Worm (Caenorhabditis elegans) whole organism, early embryonic: ENCODE results near the gene C14A6.5.

Source experiments
- B0310.2 ChIP-seq: sonication (generic microtip); optimal IDR thresholded peaks from 2 replicates; lab custom pipeline; 2016; ENCODE audit warnings: mild to moderate bottlenecking, missing genetic modification characterization, missing compliant biosample characterization
- F13C5.2 ChIP-seq: sonication (generic microtip); optimal IDR thresholded peaks from 2 replicates; lab custom pipeline; 2017; ENCODE audit warnings: mild to moderate bottlenecking, missing genetic modification characterization, inconsistent platforms, missing compliant biosample characterization
- aly-1 ChIP-seq: sonication (generic microtip); optimal IDR thresholded peaks from 2 replicates; lab custom pipeline; 2016; ENCODE audit warnings: missing genetic modification characterization, missing compliant biosample characterization
- ama-1 ChIP-seq: fragments of 150-350 bp; optimal IDR thresholded peaks from 2 replicates; lab custom pipeline; 2014
- ceh-13 ChIP-seq: fragments of 200-800 bp; sonication (Bioruptor generic); optimal IDR thresholded peaks from 2 replicates; lab custom pipeline; 2018; ENCODE audit warnings: mild to moderate bottlenecking, missing genetic modification characterization, missing compliant biosample characterization
- ceh-36 ChIP-seq: sonication (generic microtip); optimal IDR thresholded peaks from 2 replicates; lab custom pipeline; 2016; ENCODE audit warnings: missing genetic modification characterization, inconsistent platforms, missing compliant biosample characterization
- ets-7 ChIP-seq: sonication (generic microtip); optimal IDR thresholded peaks from 2 replicates; lab custom pipeline; 2016; ENCODE audit warnings: missing genotype, missing genetic modification characterization, missing compliant biosample characterization
- flt-1 ChIP-seq: fragments of 200-800 bp; sonication (Bioruptor generic); IDR thresholded peaks from 2 replicates; pipeline ENCODE4 v1.3.6; 2022; ENCODE audit warnings: missing genetic modification characterization, missing compliant biosample characterization
- hmbx-1 ChIP-seq: sonication (generic microtip); optimal IDR thresholded peaks from 2 replicates; lab custom pipeline; 2016; ENCODE audit warnings: mild to moderate bottlenecking, missing genetic modification characterization, missing compliant biosample characterization
- hmg-4 ChIP-seq: fragments of 200-800 bp; sonication (Bioruptor generic); optimal IDR thresholded peaks from 2 replicates; lab custom pipeline; 2018; ENCODE audit warnings: mild to moderate bottlenecking, missing genetic modification characterization, missing compliant biosample characterization
- hnd-1 ChIP-seq: sonication (generic microtip); optimal IDR thresholded peaks from 2 replicates; lab custom pipeline; 2016; ENCODE audit warnings: missing genetic modification characterization, missing compliant biosample characterization
- pes-1 ChIP-seq: fragments of 200-800 bp; sonication (Bioruptor generic); IDR thresholded peaks from 2 replicates; pipeline ENCODE4 v1.3.6; 2022; ENCODE audit warnings: missing genetic modification reagents, missing genetic modification characterization, missing compliant biosample characterization
- scrt-1 ChIP-seq: fragments of 200-800 bp; sonication (Bioruptor generic); IDR thresholded peaks from 2 replicates; pipeline ENCODE4 v1.3.6; 2022; ENCODE audit warnings: missing genetic modification characterization, missing compliant biosample characterization
- sea-1 ChIP-seq: fragments of 200-800 bp; sonication (Bioruptor generic); conservative IDR thresholded peaks from 2 replicates; pipeline ENCODE4 v1.3.6; 2022; ENCODE audit warnings: missing genetic modification characterization, missing compliant biosample characterization
- tbx-11 ChIP-seq: fragments of 200-800 bp; sonication (Bioruptor generic); IDR thresholded peaks from 2 replicates; pipeline ENCODE4 v1.3.6; 2022; ENCODE audit warnings: missing genetic modification characterization, missing compliant biosample characterization
- tbx-37 ChIP-seq: fragments of 200-800 bp; sonication (Bioruptor generic); conservative IDR thresholded peaks from 2 replicates; pipeline ENCODE4 v1.3.6; 2022; ENCODE audit warnings: missing genetic modification reagents, missing genetic modification characterization, missing compliant biosample characterization
- tra-4 ChIP-seq: sonication (generic microtip); optimal IDR thresholded peaks from 2 replicates; lab custom pipeline; 2017; ENCODE audit warnings: missing genetic modification characterization, missing compliant biosample characterization

Gene C14A6.5

DNA sequence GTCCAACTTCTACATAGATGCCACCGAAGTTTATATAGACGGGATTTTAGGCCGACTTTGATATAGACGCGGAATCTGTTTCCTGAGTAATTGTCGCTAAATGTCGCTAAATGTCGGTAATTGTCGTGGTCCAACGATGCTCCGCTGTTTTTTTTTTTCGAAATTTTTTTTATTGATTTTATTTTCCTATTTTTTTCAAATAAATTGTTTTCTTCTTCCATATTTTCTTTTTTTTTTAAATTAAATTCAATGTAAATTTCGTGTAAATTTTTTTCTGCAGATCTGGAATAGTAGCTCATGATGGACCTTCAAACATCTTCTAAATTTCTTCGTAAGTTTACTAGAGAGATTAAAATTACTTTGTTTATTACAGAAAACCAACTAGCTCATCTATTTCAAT, 20.3 kb upstream of the C14A6.5 start, which contains the start of gene C31G12.3:
C31G12.3 (plus strand) TSS at position 301 of the 400 bp plus-strand sequence.
- TF ChIP-seq B0310.2: no peak
- TF ChIP-seq hnd-1: no peak
- TF ChIP-seq sea-1 (GFP tag; lab: Robert Waterston, UW): no peak
- no peak for TF ChIP-seq tbx-11
- no peak for TF ChIP-seq tra-4

DNA sequence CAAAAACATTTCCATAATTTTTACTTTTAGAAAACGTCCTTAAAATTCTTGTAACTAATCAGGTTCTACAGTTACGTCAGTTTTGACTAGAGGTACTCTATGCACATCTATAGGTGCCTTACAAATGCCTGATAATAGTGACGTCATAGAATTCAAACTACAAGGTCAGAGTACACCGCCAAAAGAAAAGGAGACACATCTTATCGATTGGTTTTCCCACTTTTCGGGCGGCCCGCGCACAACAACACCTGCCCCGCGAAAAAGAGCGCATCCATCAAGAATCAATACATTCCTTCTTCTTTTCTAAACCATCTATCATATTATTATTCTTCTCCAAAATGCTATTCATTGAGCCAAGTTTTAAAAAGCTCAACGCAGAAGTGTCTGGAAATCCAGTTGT, 15.0 kb upstream of the C14A6.5 start, which contains the start of gene C31G12.1:
C31G12.1 (plus strand) TSS at position 301 of the 400 bp plus-strand sequence.
- no peak for TF ChIP-seq tbx-37 (GFP tag; lab: Robert Waterston, UW)
- no peak for TF ChIP-seq tbx-11
- TF ChIP-seq scrt-1: no peak
- no peak for TF ChIP-seq ets-7 (tag; lab: Kevin White, UChicago)
- TF ChIP-seq F13C5.2 (tag; lab: Kevin White, UChicago): no peak
- no peak for TF ChIP-seq aly-1 (tag; lab: Kevin White, UChicago)
- TF ChIP-seq sea-1 (GFP tag; lab: Robert Waterston, UW): no peak
- no peak for TF ChIP-seq flt-1 (GFP tag; lab: Robert Waterston, UW)

DNA sequence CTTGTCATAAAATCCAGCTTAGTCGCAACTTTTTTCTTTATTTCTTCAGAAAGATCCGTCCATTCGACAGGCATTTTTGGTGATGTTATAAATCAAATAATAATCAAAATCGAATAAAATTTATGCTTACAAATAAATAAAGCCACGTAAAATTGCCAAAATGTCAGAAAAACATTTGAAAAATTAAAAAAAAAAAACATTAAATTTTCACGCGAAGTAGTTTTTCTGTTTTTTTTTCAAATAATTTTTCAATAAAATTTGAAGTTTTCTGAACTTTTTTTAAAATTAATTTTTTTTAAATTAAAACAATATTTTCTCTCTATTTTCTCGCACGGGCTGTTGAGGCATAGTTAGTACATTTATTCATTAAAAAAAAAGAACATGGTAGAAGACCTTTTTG, 14.0 kb upstream of the C14A6.5 start, which contains the start of gene C31G12.4:
C31G12.4 (minus strand) TSS at position 101 of the 400 bp plus-strand sequence.
- TF ChIP-seq F13C5.2 (tag; lab: Kevin White, UChicago) (no peak), scrt-1 (no peak), tbx-11 (no peak), flt-1 (GFP tag; lab: Robert Waterston, UW) (no peak), ceh-36 (tag; lab: Kevin White, UChicago) (no peak), ama-1 (lab: Kevin White, UChicago) (no peak)

DNA sequence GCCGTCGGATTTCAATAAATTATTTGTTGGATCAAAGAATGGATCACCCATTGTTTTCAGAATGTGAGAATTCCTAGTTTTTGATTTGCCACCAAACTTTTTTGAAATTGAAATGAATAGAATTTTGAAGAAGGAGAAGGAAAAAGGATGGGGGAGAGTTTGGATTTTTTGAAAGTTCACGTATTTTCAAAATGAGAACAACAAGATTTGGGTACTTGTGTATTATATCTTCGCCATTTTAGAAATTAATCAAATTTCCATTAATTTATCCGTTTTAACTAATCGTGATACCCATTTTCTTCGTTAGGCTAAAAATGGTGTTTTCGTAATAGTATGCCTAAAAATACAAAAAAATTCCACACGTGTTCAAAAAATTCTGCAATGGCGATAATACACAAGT, 6.9 kb upstream of the C14A6.5 start, which contains the start of gene C14A6.8:
C14A6.8 (minus strand) TSS at position 101 of the 400 bp plus-strand sequence.
- TF ChIP-seq ama-1 (lab: Kevin White, UChicago) (no peak), hmbx-1 (tag; lab: Kevin White, UChicago) (no peak), flt-1 (GFP tag; lab: Robert Waterston, UW) (no peak), ceh-13 (GFP tag; lab: Kevin White, UChicago) (no peak), hnd-1 (no peak), hmg-4 (GFP tag; lab: Kevin White, UChicago) (no peak), tra-4 (no peak), aly-1 (tag; lab: Kevin White, UChicago) (no peak), ets-7 (tag; lab: Kevin White, UChicago) (no peak)

DNA sequence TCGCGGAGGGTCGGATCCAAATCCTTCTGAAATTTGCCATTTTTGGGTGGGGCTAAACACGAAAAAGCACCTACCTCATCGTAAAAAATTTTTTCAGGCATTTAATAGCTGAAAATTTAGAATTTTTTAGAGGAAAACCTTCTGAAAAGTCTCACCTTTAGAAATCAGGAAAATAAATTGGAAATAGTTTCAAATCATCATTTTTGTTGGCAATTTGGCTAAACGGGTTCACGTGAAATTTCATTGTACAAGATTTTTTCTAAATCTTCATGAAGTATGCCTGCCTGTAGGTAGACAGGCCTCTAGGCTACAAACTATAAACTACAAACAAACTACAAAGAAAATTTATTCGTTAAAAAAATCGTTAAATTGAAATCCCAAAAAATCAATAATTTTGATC, 3.6 kb upstream of the C14A6.5 start, which contains the start of gene C14A6.7:
C14A6.7 (minus strand) TSS at position 101 of the 400 bp plus-strand sequence.
- no peak for TF ChIP-seq tra-4
- TF ChIP-seq tbx-11: no peak
- TF ChIP-seq flt-1 (GFP tag; lab: Robert Waterston, UW): no peak
- TF ChIP-seq F13C5.2 (tag; lab: Kevin White, UChicago): no peak
- no peak for TF ChIP-seq hmbx-1 (tag; lab: Kevin White, UChicago)
- TF ChIP-seq ceh-13 (GFP tag; lab: Kevin White, UChicago): no peak
- TF ChIP-seq hnd-1: no peak
- no peak for TF ChIP-seq scrt-1
- no peak for TF ChIP-seq tbx-37 (GFP tag; lab: Robert Waterston, UW)

DNA sequence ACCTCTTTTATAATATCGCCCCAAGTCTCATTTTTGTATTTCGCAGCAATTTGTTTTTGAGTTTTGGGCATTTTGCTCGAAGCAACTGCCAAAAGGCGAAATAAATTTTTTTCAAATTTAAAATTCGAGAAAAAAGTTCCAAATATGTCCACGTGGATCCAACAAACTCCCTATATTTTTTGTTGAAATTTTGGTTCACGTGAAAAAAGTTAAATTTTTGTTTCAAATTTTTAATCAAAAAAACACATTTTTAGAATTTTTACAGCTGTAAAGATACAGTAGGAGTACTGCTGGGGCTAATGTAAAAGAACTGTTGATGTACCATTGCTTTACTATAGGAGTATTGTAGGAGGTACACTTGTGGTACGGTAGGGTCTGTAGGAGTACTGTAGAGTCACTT, 2.5 kb upstream of the C14A6.5 start, which contains the start of gene C14A6.6:
C14A6.6 (minus strand) TSS at position 101 of the 400 bp plus-strand sequence.
- TF ChIP-seq ama-1 (lab: Kevin White, UChicago): no peak
- TF ChIP-seq tbx-11: no peak
- TF ChIP-seq tbx-37 (GFP tag; lab: Robert Waterston, UW): no peak
- no peak for TF ChIP-seq hmbx-1 (tag; lab: Kevin White, UChicago)
- no peak for TF ChIP-seq B0310.2
- no peak for TF ChIP-seq tra-4
- no peak for TF ChIP-seq ceh-13 (GFP tag; lab: Kevin White, UChicago)
- no peak for TF ChIP-seq sea-1 (GFP tag; lab: Robert Waterston, UW)
- no peak for TF ChIP-seq flt-1 (GFP tag; lab: Robert Waterston, UW)
- TF ChIP-seq ets-7 (tag; lab: Kevin White, UChicago): no peak
- no peak for TF ChIP-seq pes-1
- TF ChIP-seq ceh-36 (tag; lab: Kevin White, UChicago): no peak
- TF ChIP-seq hmg-4 (GFP tag; lab: Kevin White, UChicago): no peak
- TF ChIP-seq F13C5.2 (tag; lab: Kevin White, UChicago): no peak

DNA sequence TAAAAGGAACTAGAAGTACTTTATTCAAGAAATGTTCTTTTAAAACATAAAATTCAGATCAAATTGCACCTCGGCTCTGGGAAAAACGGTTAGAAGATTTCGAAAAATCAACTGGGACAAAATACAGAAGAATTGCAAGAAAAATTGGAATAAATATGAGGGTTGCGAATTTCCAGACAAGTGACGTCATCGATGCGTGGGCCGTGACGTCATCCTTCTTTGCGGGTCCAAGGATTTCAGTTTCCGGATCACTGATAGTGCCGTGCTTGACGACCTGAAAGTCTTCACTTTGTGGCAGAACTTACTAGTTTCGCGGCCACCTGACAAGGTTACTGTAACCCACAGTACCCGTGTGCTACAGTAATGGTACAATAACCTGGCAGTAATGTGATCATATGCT, 1.2 kb downstream of the C14A6.5 start:
- no peak for TF ChIP-seq sea-1 (GFP tag; lab: Robert Waterston, UW)
- no peak for TF ChIP-seq pes-1
- no peak for TF ChIP-seq F13C5.2 (tag; lab: Kevin White, UChicago)

DNA sequence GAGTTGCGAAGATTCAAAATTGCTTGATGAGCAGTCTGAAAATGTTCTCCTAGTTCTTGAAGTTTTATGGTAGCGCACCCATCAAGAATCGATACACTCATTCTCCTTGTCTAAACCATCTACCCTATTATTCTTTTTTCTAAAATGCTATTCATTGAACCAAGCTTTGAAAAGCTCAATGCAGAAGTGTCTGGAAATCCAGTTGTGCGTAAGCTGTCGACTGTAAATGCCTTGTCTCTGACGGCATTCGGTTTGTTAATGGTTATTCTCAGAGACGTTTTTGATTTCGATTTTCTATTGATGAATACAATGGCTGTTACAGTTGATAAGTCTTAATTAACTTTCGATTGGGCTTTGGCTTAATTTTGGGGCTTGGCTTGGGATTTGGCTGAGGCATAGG, 2.1 kb downstream of the C14A6.5 start, which contains the start of gene C14A6.12:
C14A6.12 (minus strand) TSS at position 101 of the 400 bp plus-strand sequence.
- no peak for TF ChIP-seq tra-4
- no peak for TF ChIP-seq ceh-36 (tag; lab: Kevin White, UChicago)
- no peak for TF ChIP-seq flt-1 (GFP tag; lab: Robert Waterston, UW)
- TF ChIP-seq hmbx-1 (tag; lab: Kevin White, UChicago): no peak
- TF ChIP-seq pes-1: no peak
- no peak for TF ChIP-seq aly-1 (tag; lab: Kevin White, UChicago)
- no peak for TF ChIP-seq tbx-11
- TF ChIP-seq hnd-1: no peak

DNA sequence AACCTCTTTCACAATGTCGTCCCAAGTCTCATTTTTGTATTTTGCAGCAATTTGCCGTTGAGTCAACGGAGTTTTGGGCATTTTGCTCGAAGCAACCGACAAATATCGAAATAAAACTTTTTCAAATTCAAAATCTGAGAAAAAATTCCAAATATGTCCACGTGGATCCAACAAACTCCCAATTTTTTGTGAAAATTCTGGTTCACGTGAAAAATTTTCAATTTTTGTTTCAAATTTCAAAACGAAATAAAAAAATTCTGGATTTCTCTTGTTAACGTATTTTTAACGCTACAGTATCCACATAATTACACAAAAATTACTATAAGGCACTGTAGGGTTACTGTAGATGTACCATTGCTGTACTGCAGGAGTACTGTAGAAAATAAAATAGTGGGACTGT, 3.4 kb downstream of the C14A6.5 start, which contains the start of gene C14A6.13:
C14A6.13 (minus strand) TSS at position 101 of the 400 bp plus-strand sequence.
- TF ChIP-seq tra-4 (no peak), tbx-37 (GFP tag; lab: Robert Waterston, UW) (no peak), sea-1 (GFP tag; lab: Robert Waterston, UW) (no peak), hnd-1 (no peak), ama-1 (lab: Kevin White, UChicago) (no peak), ceh-13 (GFP tag; lab: Kevin White, UChicago) (no peak), hmg-4 (GFP tag; lab: Kevin White, UChicago) (no peak), hmbx-1 (tag; lab: Kevin White, UChicago) (no peak), aly-1 (tag; lab: Kevin White, UChicago) (no peak), pes-1 (no peak), scrt-1 (no peak), ceh-36 (tag; lab: Kevin White, UChicago) (no peak), tbx-11 (no peak), B0310.2 (no peak), flt-1 (GFP tag; lab: Robert Waterston, UW) (no peak), F13C5.2 (tag; lab: Kevin White, UChicago) (no peak), ets-7 (tag; lab: Kevin White, UChicago) (no peak)
